Worm (Caenorhabditis elegans): ENCODE data around the gene Y17G7B.23.
A peak's percentile ranks its signal among the peaks of the same experiment; 100 is the strongest.

The Y17G7B.23 gene

DNA sequence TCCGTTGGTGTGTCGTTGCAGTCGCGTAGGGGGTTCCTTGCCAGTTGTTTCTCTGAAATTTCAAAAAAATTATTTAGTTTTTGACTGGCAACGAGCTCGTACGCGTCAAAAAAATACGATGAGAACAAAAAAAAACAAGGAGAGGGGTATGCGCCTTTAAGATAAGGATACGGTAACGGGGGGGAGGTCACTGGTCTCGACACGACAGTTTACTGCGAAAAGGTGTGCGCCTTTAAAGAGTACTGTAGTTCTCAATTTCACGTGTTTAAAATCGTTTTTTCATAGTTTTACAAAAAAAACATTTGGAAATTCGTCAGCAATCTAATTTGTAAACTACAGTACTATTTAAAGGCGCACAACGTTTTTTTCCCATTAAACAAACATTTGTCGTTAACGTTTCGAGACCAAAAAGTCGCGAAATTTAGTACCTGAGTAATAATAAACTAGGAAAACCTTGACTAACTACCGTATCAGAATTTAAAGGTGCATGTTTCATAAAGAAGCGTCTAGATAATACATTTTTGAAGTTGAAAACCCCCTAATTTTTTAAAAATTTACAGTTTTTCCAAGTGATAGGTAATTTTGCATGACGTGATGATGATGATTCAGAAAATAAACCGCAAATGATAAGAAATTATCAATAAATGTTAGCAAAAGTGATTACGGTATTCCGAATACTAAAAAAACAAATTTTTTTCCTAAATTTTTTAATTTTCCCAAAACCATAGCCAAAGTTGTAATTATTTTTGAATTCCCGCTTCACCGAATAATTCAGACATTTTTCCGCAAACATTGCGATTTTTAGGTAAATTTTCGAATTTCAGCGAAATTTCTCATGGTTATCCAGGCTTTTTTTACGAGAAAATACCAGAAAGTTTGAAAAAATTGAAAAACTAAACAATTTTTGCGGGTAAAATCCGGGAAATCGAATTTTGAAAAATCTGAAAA, 24.7 kb upstream of the Y17G7B.23 start (continued):
- TF ChIP-seq Y105C5A.15 (GFP tag; IDR thresholded peaks at IDR 0.05), result no peak
- TF ChIP-seq aha-1 (tag), result peak; percentile 96
- peak; percentile 63 for TF ChIP-seq nhr-102 (tag; optimal IDR thresholded peaks at IDR 0.05)
- peak; percentile 45 for TF ChIP-seq lin-38 (GFP tag; IDR thresholded peaks at IDR 0.05)
- no peak for TF ChIP-seq pha-4 (GFP tag; IDR thresholded peaks at IDR 0.05)
- TF ChIP-seq pha-4 (tag; optimal IDR thresholded peaks at IDR 0.05), result no peak
- no peak for TF ChIP-seq zfp-2 (tag; optimal IDR thresholded peaks at IDR 0.05)
- TF ChIP-seq vab-7 (GFP tag; IDR thresholded peaks at IDR 0.05), result no peak
- TF ChIP-seq nhr-76 (tag; optimal IDR thresholded peaks at IDR 0.05), result no peak
- TF ChIP-seq egl-43 (GFP tag; IDR thresholded peaks at IDR 0.05), result peak; percentile 67
- no peak for TF ChIP-seq lir-3 (tag; optimal IDR thresholded peaks at IDR 0.05)
- TF ChIP-seq D1046.2 (GFP tag; IDR thresholded peaks at IDR 0.05), result 0 out of 2 replicates have a peak, but pooled peaks have one; percentile 68
- no peak for TF ChIP-seq nhr-41 (GFP tag; IDR thresholded peaks at IDR 0.05)
- TF ChIP-seq nhr-25 (tag; optimal IDR thresholded peaks at IDR 0.05; ENCODE audit: borderline replicate concordance, insufficient read depth), result no peak
- TF ChIP-seq Y48G9A.11 (GFP tag; IDR thresholded peaks at IDR 0.05), result peak; percentile 35; the same call in 1 of the 2 replicates
- TF ChIP-seq nhr-77 (tag; optimal IDR thresholded peaks at IDR 0.05), result peak; percentile 69
- TF ChIP-seq F44E2.7 (GFP tag; IDR thresholded peaks at IDR 0.05), result no peak
- 0 out of 4 replicates have a peak, but pooled peaks of 1 of the 2 experiments have one; percentile 59 for TF ChIP-seq madf-5 (GFP tag; IDR thresholded peaks at IDR 0.05)
- no peak for TF ChIP-seq madf-9 (GFP tag; conservative IDR thresholded peaks at IDR 0.05)
- TF ChIP-seq ZK546.5 (tag; optimal IDR thresholded peaks at IDR 0.05), result no peak
- TF ChIP-seq F26F4.8 (GFP tag; conservative IDR thresholded peaks at IDR 0.05), result no peak
- no peak for TF ChIP-seq F49E8.2 (tag; optimal IDR thresholded peaks at IDR 0.05; ENCODE audit: borderline replicate concordance)
- peak; percentile 25 for TF ChIP-seq T20F7.1 (GFP tag; optimal IDR thresholded peaks at IDR 0.05)
- TF ChIP-seq tag-97 (GFP tag; IDR thresholded peaks at IDR 0.05), result 0 out of 2 replicates have a peak, but pooled peaks have one; percentile 53
- no peak for TF ChIP-seq unc-62 (GFP tag; optimal IDR thresholded peaks at IDR 0.05 in 1 of 2)
- no peak for TF ChIP-seq unc-62 (tag; optimal IDR thresholded peaks at IDR 0.05)
- TF ChIP-seq nhr-48 (tag; optimal IDR thresholded peaks at IDR 0.05), result peak; percentile 34
- TF ChIP-seq dmd-9 (GFP tag; IDR thresholded peaks at IDR 0.05), result no peak
- no peak for TF ChIP-seq hlh-30 (tag; optimal IDR thresholded peaks at IDR 0.05; ENCODE audit: insufficient read depth)
- no peak for TF ChIP-seq lin-15B (tag; optimal IDR thresholded peaks at IDR 0.05)
- no peak for TF ChIP-seq snpc-4 (tag; optimal IDR thresholded peaks at IDR 0.05)
- TF ChIP-seq zfp-3 (GFP tag; conservative IDR thresholded peaks at IDR 0.05), result no peak
- TF ChIP-seq saeg-2 (GFP tag; IDR thresholded peaks at IDR 0.05), result peak; percentile 40; the same call in 1 of the 2 replicates

ce11 chrII:11976727-11977259, 22.2 kb upstream of the Y17G7B.23 start:
- TF ChIP-seq gei-8 (GFP tag; optimal IDR thresholded peaks at IDR 0.05), result no peak
- no peak for TF ChIP-seq ztf-7 (tag; optimal IDR thresholded peaks at IDR 0.05)
- TF ChIP-seq spr-1 (tag; optimal IDR thresholded peaks at IDR 0.05), result no peak
- TF ChIP-seq aha-1 (tag), result peak; percentile 93
- no peak for TF ChIP-seq F10B5.3 (tag; optimal IDR thresholded peaks at IDR 0.05)
- no peak for TF ChIP-seq nhr-102 (tag; optimal IDR thresholded peaks at IDR 0.05)
- no peak for TF ChIP-seq lin-15B (tag; optimal IDR thresholded peaks at IDR 0.05)
- no peak for TF ChIP-seq lir-3 (tag; optimal IDR thresholded peaks at IDR 0.05)
- TF ChIP-seq mxl-2 (GFP tag; conservative IDR thresholded peaks at IDR 0.05), result no peak
- TF ChIP-seq hif-1 (tag; optimal IDR thresholded peaks at IDR 0.05), result no peak
- TF ChIP-seq unc-62 (GFP tag; optimal IDR thresholded peaks at IDR 0.05 in 1 of 2), result peak in 1 of 2 experiments; percentile 91
- no peak for TF ChIP-seq unc-62 (tag; optimal IDR thresholded peaks at IDR 0.05)
- no peak for TF ChIP-seq lim-7 (GFP tag; IDR thresholded peaks at IDR 0.05)
- no peak for TF ChIP-seq madf-5 (GFP tag; IDR thresholded peaks at IDR 0.05)
- no peak for TF ChIP-seq unc-130 (GFP tag; optimal IDR thresholded peaks at IDR 0.05)
- TF ChIP-seq hmg-1.1 (GFP tag; IDR thresholded peaks at IDR 0.05), result no peak
- no peak for TF ChIP-seq nhr-10 (tag; optimal IDR thresholded peaks at IDR 0.05)
- TF ChIP-seq lin-29 (GFP tag; IDR thresholded peaks at IDR 0.05), result no peak
- no peak for TF ChIP-seq spr-3 (GFP tag; optimal IDR thresholded peaks at IDR 0.05)
- 0 out of 2 replicates have a peak, but pooled peaks have one; percentile 7 for TF ChIP-seq D1046.2 (GFP tag; IDR thresholded peaks at IDR 0.05)
- TF ChIP-seq R02D3.7 (tag; optimal IDR thresholded peaks at IDR 0.05), result no peak
- TF ChIP-seq T20F7.1 (GFP tag; optimal IDR thresholded peaks at IDR 0.05), result no peak
- peak; percentile 23 for TF ChIP-seq mes-2 (tag; optimal IDR thresholded peaks at IDR 0.05; ENCODE audit: poor library complexity, severe bottlenecking)

All from whole organism, L4 larva.